Worm (Caenorhabditis elegans) whole organism, L2 larva: ENCODE measurements around the gene npr-40.

Experiments
- ama-1 ChIP-seq: fragments of 150-350 bp; optimal IDR thresholded peaks from 2 replicates; lab custom pipeline; 2018; ENCODE audit warnings: inconsistent platforms
- ceh-82 ChIP-seq: fragments of 150-350 bp; optimal IDR thresholded peaks from 2 replicates; lab custom pipeline; 2014; ENCODE audit warnings: missing biosample characterization, missing genetic modification characterization
- elt-3 ChIP-seq: sonication (generic microtip); optimal IDR thresholded peaks from 2 replicates; lab custom pipeline; 2017; ENCODE audit warnings: missing biosample characterization, missing genetic modification characterization
- lin-13 ChIP-seq: fragments of 150-350 bp; optimal IDR thresholded peaks from 2 replicates; lab custom pipeline; 2014; ENCODE audit warnings: missing biosample characterization, missing genetic modification reagents, missing genetic modification characterization
- lin-39 ChIP-seq: fragments of 150-350 bp; optimal IDR thresholded peaks from 2 replicates; lab custom pipeline; 2014; ENCODE audit warnings: missing biosample characterization, missing genetic modification reagents, missing genetic modification characterization
- nhr-23 ChIP-seq: fragments of 150-350 bp; optimal IDR thresholded peaks from 2 replicates; lab custom pipeline; 2014; ENCODE audit warnings: missing biosample characterization, missing genetic modification reagents, missing genetic modification characterization
- nhr-77 ChIP-seq: fragments of 150-350 bp; optimal IDR thresholded peaks from 2 replicates; lab custom pipeline; 2014; ENCODE audit warnings: missing biosample characterization, missing genetic modification characterization
- skn-1 ChIP-seq: sonication (generic microtip); optimal IDR thresholded peaks from 2 replicates; lab custom pipeline; 2017; ENCODE audit warnings: missing biosample characterization, missing genetic modification characterization
- sma-9 ChIP-seq, 2 experiments: fragments of 150-350 bp in 1 of 2; sonication (generic microtip) in 1 of 2; optimal IDR thresholded peaks; 2 replicates each; lab custom pipeline; 2014 to 2016; ENCODE audit warnings: missing genetic modification characterization in 2 of 2, mild to moderate bottlenecking in 1 of 2, missing biosample characterization in 1 of 2, missing compliant biosample characterization in 1 of 2, missing genetic modification reagents in 1 of 2, moderate library complexity in 1 of 2
- unc-62 ChIP-seq: fragments of 150-350 bp; optimal IDR thresholded peaks from 2 replicates; lab custom pipeline; 2014; ENCODE audit warnings: missing biosample characterization, missing genetic modification reagents, missing genetic modification characterization

DNA sequence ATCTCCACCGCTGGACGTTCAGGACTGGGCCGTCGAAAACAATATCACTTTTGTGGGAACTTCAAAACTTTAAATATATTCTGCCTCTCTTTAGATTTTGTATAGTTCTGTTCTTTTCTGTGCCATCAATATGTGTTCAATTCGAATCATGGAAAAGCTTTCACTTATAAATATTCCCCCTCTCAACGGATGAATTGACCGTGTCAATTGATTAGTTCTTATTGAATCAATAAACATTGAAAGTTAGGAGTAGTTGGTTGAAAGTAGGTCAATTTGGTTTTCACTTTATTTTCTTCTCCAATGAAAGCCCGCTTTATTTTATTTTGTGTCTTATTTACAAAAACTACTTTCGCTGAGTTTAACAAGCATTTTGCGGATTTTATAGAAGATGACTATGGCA, 20.4 kb upstream of the npr-40 start, which contains the start of gene lips-8:
- TF ChIP-seq ama-1 (lab: Kevin White, UChicago) (no peak), skn-1 (no peak), lin-13 (GFP tag; lab: Kevin White, UChicago) (no peak), ceh-82 (no peak), sma-9 (GFP tag; optimal IDR thresholded peaks at IDR 0.05; lab: Kevin White, UChicago) (no peak), sma-9 (tag; optimal IDR thresholded peaks at IDR 0.05; lab: Kevin White, UChicago) (no peak), lin-39 (tag; lab: Kevin White, UChicago) (no peak), unc-62 (no peak), nhr-23 (tag; lab: Kevin White, UChicago) (no peak), nhr-77 (tag; lab: Kevin White, UChicago) (no peak), elt-3 (tag; lab: Kevin White, UChicago) (no peak)
